Worm (Caenorhabditis elegans): ENCODE measurements around the gene C35D10.10.

C35D10.10 gene

ce11 chrIII:4878281-4878680 is 16.7 kb upstream of the C35D10.10 start, which contains the start of the genes tost-1 and arx-6:
TSS of gene tost-1 (minus strand) at chrIII:4878311.
TSS of gene arx-6 (plus strand) at chrIII:4878658.
- no peak for TF ChIP-seq unc-62 (GFP tag; optimal IDR thresholded peaks at IDR 0.05)

DNA sequence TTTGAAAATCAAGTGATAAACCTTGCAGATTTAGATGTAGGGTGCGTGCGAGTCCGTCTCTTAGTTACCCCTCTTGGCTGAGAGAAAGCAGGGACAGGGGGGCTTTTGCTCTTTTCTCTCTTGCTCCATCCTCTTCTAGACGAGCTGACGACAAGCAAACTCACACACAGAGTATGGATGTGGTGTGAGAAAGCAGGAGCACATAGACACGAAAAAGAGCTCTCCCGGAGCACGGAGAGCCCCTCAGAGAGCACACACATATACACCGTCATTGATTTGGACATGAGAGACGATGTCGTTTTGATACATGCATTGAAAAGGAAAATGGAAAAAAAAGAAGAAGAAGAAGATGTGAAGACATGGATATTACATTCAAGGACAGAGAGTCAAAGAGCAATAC is 14.1 kb upstream of the C35D10.10 start:
- TF ChIP-seq unc-62 (GFP tag; optimal IDR thresholded peaks at IDR 0.05) = no peak

DNA sequence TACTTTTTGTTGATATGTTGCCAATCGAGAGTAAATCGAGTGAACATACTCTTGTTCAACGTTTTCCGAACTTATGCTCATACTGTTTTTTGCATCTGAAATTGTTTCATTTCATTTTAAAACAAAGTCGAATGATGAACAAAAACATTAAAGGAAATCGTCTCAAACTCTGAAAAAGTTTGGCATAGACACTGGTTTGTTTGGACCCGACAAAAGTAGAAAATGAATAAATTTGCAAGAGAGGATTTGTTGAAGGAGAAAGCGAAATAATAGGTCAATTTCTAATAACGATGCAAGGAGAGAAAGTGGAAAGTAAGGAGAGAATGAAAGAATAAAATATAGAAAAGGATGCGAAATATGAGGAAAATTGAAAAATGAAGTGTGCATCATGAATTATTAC is 13.1 kb upstream of the C35D10.10 start, which contains the start of gene C35D10.12:
TSS of gene C35D10.12 (minus strand) at position 101 of the 400 bp plus-strand sequence.
- TF ChIP-seq unc-62 (GFP tag; optimal IDR thresholded peaks at IDR 0.05) = no peak

DNA sequence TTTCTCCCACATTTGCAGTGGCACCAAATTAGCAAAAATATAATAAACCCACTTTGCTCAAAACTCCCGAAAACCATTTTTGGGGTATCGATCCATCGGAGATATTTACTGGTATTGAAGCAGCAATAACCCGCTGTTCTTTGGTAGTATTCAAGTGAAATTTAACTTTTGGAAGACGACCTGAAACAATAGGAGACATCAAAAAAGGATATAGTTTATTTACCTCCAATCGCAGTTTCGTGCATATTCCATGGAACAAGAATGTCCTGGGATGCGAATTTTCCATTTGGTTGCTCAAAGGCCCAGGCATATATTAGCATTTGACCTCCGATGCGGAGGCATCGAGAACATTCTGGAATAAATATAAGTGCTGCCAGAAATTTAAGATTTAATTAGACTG is 11.8 kb upstream of the C35D10.10 start:
- no peak for TF ChIP-seq unc-62 (GFP tag; optimal IDR thresholded peaks at IDR 0.05)

DNA sequence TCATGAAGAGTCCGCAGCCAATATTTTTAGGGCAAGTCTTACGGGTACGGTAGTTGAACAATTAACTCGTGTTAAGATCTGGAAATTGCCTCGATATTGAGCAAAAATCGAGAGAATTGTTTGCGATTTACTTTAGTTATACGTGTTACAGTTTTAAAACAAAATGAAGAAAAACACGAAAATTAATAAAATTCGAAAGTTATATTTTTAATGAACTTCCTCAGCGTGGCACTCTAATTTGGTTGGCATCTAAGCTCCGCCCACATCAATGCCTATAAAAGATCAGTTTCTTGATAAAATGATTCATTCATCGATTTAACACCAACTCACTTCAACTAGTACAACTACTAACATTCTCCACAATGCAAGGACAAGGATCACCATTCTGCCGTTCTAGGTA is 8.9 kb upstream of the C35D10.10 start, which contains the start of gene gipc-1:
TSS of gene gipc-1 (plus strand) at position 301 of the 400 bp plus-strand sequence.
- no peak for TF ChIP-seq unc-62 (GFP tag; optimal IDR thresholded peaks at IDR 0.05)

ce11 chrIII:4868643-4869042 is 7.0 kb upstream of the C35D10.10 start, which contains the start of the genes msd-4 and C35D10.3:
TSS of gene msd-4 (minus strand) at chrIII:4868743.
TSS of gene C35D10.3 (plus strand) at chrIII:4868921.
- TF ChIP-seq unc-62 (GFP tag; optimal IDR thresholded peaks at IDR 0.05) = no peak

DNA sequence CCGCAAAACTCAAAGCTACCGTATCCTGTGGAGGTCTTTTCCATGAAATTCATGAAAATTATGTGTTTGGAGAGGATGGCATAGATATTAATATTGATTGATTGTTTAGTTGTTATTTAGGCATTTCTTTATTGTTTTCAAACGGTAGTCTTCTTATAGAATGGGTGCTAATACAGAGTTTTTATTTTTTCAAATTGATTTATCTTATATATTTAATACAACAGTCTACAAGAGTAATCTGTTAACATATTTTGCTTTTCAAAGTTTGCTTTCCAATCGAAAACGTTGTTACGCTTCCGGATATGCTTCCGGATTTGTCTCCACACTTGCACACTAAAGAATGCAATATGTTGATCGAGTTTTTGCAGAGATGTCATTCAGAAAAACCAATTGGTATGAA is 5.2 kb upstream of the C35D10.10 start, which contains the start of gene C35D10.17:
TSS of gene C35D10.17 (plus strand) at position 301 of the 400 bp plus-strand sequence.
- TF ChIP-seq unc-62 (GFP tag; optimal IDR thresholded peaks at IDR 0.05) = no peak

ce11 chrIII:4863127-4863526 is 1.5 kb upstream of the C35D10.10 start, which contains the start of gene coq-8:
TSS of gene coq-8 (plus strand) at chrIII:4863427.
- TF ChIP-seq unc-62 (GFP tag; optimal IDR thresholded peaks at IDR 0.05) = no peak

- TF ChIP-seq unc-62 (GFP tag; optimal IDR thresholded peaks at IDR 0.05) = no peak
Measured at ce11 chrIII:4859039-4859438, 2.6 kb downstream of the C35D10.10 start, which contains the start of gene C35D10.6. TSS of gene C35D10.6 (plus strand) at chrIII:4859339.

- no peak for TF ChIP-seq unc-62 (GFP tag; optimal IDR thresholded peaks at IDR 0.05)
Measured at ce11 chrIII:4856992-4857391, 4.6 kb downstream of the C35D10.10 start.

DNA sequence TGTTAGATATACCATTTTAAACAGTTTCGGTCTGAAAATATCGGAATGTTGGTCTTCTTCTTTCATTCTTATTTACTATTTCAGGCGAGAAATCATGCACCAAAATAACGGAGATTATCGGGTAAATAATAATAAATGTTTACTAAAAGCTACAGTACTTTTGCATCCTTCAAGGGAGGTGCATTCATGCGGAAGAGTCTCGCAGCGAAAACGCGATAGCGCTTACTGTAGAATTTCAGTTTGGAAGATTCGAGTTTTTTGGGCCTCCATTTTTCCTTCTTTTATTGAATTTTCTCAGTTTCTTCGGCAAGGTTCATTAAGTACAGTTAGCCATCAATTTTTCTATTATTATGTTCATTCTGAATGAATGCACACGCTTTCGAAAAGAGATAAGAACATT is 5.5 kb downstream of the C35D10.10 start, which contains the start of gene C35D10.7:
TSS of gene C35D10.7 (plus strand) at position 85 of the 400 bp plus-strand sequence.
- TF ChIP-seq unc-62 (GFP tag; optimal IDR thresholded peaks at IDR 0.05) = no peak

- TF ChIP-seq unc-62 (GFP tag; optimal IDR thresholded peaks at IDR 0.05) = no peak
Measured at ce11 chrIII:4854918-4855317, 6.7 kb downstream of the C35D10.10 start, which contains the start of gene C35D10.8. TSS of gene C35D10.8 (plus strand) at chrIII:4855218.

- no peak for TF ChIP-seq unc-62 (GFP tag; optimal IDR thresholded peaks at IDR 0.05)
Measured at ce11 chrIII:4852025-4852424, 9.6 kb downstream of the C35D10.10 start, which contains the start of gene ced-4. TSS of gene ced-4 (plus strand) at chrIII:4852325.

ce11 chrIII:4850139-4850538 is 11.5 kb downstream of the C35D10.10 start, which contains the start of gene F26A1.1:
TSS of gene F26A1.1 (plus strand) at chrIII:4850507.
- no peak for TF ChIP-seq unc-62 (GFP tag; optimal IDR thresholded peaks at IDR 0.05)

DNA sequence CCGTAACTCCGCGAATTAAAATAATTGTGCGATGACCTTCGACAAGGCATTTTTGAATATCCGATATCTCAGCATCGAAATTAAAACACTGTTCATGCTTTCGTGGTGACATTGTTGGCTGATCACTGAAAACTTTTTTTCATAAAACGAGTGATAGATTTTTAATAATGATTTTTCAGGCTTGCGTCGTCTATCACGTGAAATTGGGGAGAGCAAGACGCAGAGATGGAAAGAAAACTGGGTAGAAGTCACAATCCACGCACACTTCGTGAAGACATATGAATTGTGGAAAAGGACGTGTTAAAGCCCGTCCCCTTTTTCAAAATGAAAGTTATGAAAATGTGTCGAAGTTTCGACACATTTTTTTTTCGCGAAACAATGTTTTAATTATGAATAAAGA is 11.9 kb downstream of the C35D10.10 start, which contains the start of gene nonu-1:
TSS of gene nonu-1 (minus strand) at position 169 of the 400 bp plus-strand sequence.
- no peak for TF ChIP-seq unc-62 (GFP tag; optimal IDR thresholded peaks at IDR 0.05)

DNA sequence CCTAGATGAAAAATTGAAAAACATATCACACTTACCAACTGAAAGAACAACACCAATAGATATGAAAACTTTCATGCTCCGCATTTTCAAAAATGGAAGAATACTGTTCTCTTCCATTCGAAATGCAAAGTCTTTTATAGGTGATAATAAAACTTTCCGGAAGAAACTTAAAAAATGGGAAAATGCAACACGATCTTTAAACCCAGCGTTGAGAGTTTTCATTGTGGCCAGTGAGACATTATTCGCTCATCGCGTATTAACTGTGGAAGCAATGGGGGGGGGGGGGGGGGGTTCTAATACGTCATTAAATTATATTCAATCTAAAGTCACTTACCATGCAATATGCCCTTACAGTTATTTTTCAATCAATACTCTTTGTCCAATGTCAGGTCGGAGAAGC is 17.3 kb downstream of the C35D10.10 start, which contains the start of the genes clec-157 and fkh-5:
TSS of gene clec-157 (minus strand) at position 101 of the 400 bp plus-strand sequence.
TSS of gene fkh-5 (plus strand) at position 336 of the 400 bp plus-strand sequence.
- TF ChIP-seq unc-62 (GFP tag; optimal IDR thresholded peaks at IDR 0.05) = no peak

ce11 chrIII:4842173-4842572 is 19.4 kb downstream of the C35D10.10 start, which contains the start of gene clec-156:
TSS of gene clec-156 (minus strand) at chrIII:4842273.
- TF ChIP-seq unc-62 (GFP tag; optimal IDR thresholded peaks at IDR 0.05) = no peak

All from whole organism, dauer.